Fruit fly (Drosophila melanogaster) whole organism, embryonic: ENCODE measurements around the gene Cep135.
A peak's percentile ranks its signal among the peaks of the same experiment; 100 is the strongest.

Experiments
- Bdp1 ChIP-seq: fragments of 200-800 bp; sonication (Bioruptor generic); optimal IDR thresholded peaks from 3 replicates; lab custom pipeline; 2016; ENCODE audit warnings: missing biosample characterization, missing genetic modification characterization
- Blimp-1 ChIP-seq: fragments of 200-800 bp; sonication (Bioruptor generic); optimal IDR thresholded peaks from 3 replicates; lab custom pipeline; 2018; ENCODE audit warnings: missing biosample characterization, missing genetic modification characterization, mild to moderate bottlenecking, moderate library complexity, missing genetic modification reagents
- CG10209 ChIP-seq: fragments of 200-800 bp; sonication (Bioruptor generic); optimal IDR thresholded peaks from 3 replicates; lab custom pipeline; 2017; ENCODE audit warnings: missing biosample characterization, mild to moderate bottlenecking, missing genetic modification characterization, missing genetic modification reagents
- CG10654 ChIP-seq: fragments of 200-800 bp; sonication (Bioruptor generic); optimal IDR thresholded peaks from 2 replicates; lab custom pipeline; 2016; ENCODE audit warnings: missing biosample characterization, missing genetic modification characterization
- CG12236 ChIP-seq: fragments of 200-800 bp; sonication (Bioruptor generic); optimal IDR thresholded peaks from 2 replicates; lab custom pipeline; 2016; ENCODE audit warnings: missing biosample characterization, missing genetic modification characterization
- CG1233 ChIP-seq: fragments of 200-800 bp; sonication (Bioruptor generic); optimal IDR thresholded peaks from 4 replicates; lab custom pipeline; 2018; ENCODE audit warnings: missing biosample characterization, mild to moderate bottlenecking, missing genetic modification characterization
- CG13123 ChIP-seq: fragments of 200-800 bp; sonication (Bioruptor generic); optimal IDR thresholded peaks from 2 replicates; lab custom pipeline; 2016; ENCODE audit warnings: missing biosample characterization, missing genetic modification characterization
- CG13287 ChIP-seq: fragments of 200-800 bp; sonication (Bioruptor generic); IDR thresholded peaks from 2 replicates; pipeline ENCODE4 v1.3.6; 2022; ENCODE audit warnings: missing biosample characterization, missing genetic modification characterization; ENCODE audit not compliant: partially characterized antibody
- CG15073 ChIP-seq: fragments of 200-800 bp; sonication (Bioruptor generic); optimal IDR thresholded peaks from 2 replicates; lab custom pipeline; 2016; ENCODE audit warnings: missing biosample characterization, missing genetic modification characterization
- CG15696 ChIP-seq: fragments of 200-800 bp; sonication (Bioruptor generic); optimal IDR thresholded peaks from 2 replicates; lab custom pipeline; 2019; ENCODE audit warnings: missing biosample characterization, mild to moderate bottlenecking, missing genetic modification characterization, moderate library complexity
- CG1792 ChIP-seq: fragments of 200-800 bp; sonication (Bioruptor generic); optimal IDR thresholded peaks from 2 replicates; lab custom pipeline; 2016; ENCODE audit warnings: missing biosample characterization, missing genetic modification characterization
- CG2712 ChIP-seq: fragments of 200-800 bp; optimal IDR thresholded peaks from 3 replicates; lab custom pipeline; 2019; ENCODE audit warnings: missing biosample characterization, mild to moderate bottlenecking, missing genetic modification characterization, moderate library complexity
- CG3163 ChIP-seq: fragments of 200-800 bp; sonication (Bioruptor generic); optimal IDR thresholded peaks from 3 replicates; lab custom pipeline; 2016; ENCODE audit warnings: missing biosample characterization, missing genetic modification characterization
- CG3281 ChIP-seq: fragments of 200-800 bp; sonication (Bioruptor generic); optimal IDR thresholded peaks from 3 replicates; lab custom pipeline; 2017; ENCODE audit warnings: missing biosample characterization, mild to moderate bottlenecking, missing genetic modification characterization
- CG34224 ChIP-seq: fragments of 200-800 bp; sonication (Bioruptor generic); IDR thresholded peaks from 3 replicates; pipeline ENCODE4 v1.3.6; 2022; ENCODE audit warnings: missing biosample characterization, missing genetic modification characterization; ENCODE audit not compliant: partially characterized antibody
- CG4282 ChIP-seq: fragments of 200-800 bp; sonication (Bioruptor generic); optimal IDR thresholded peaks from 2 replicates; lab custom pipeline; 2016; ENCODE audit warnings: missing biosample characterization, missing genetic modification characterization
- CG4424 ChIP-seq: fragments of 200-800 bp; sonication (Bioruptor generic); optimal IDR thresholded peaks from 3 replicates; lab custom pipeline; 2016; ENCODE audit warnings: missing biosample characterization, missing genetic modification characterization
- CG6272 ChIP-seq: fragments of 200-800 bp; sonication (Bioruptor generic); IDR thresholded peaks from 2 replicates; pipeline ENCODE4 v1.3.6; 2022; ENCODE audit warnings: missing biosample characterization, missing genetic modification characterization
- CG6813 ChIP-seq: fragments of 200-800 bp; sonication (Bioruptor generic); optimal IDR thresholded peaks from 2 replicates; lab custom pipeline; 2017; ENCODE audit warnings: missing biosample characterization, missing genetic modification characterization, mild to moderate bottlenecking, moderate library complexity, missing genetic modification reagents
- CG7357 ChIP-seq: fragments of 200-800 bp; sonication (Bioruptor generic); IDR thresholded peaks from 3 replicates; pipeline ENCODE4 v1.3.6; 2022; ENCODE audit warnings: missing biosample characterization, missing genetic modification characterization
- CG7786 ChIP-seq: fragments of 200-800 bp; sonication (Bioruptor generic); optimal IDR thresholded peaks from 2 replicates; lab custom pipeline; 2016; ENCODE audit warnings: missing biosample characterization, missing genetic modification characterization
- CG8765 ChIP-seq: fragments of 200-800 bp; sonication (Bioruptor generic); IDR thresholded peaks from 2 replicates; pipeline ENCODE4 v1.3.6; 2022; ENCODE audit warnings: missing biosample characterization, missing genetic modification characterization
- CHES-1-like ChIP-seq: fragments of 200-800 bp; sonication (Bioruptor generic); optimal IDR thresholded peaks from 2 replicates; lab custom pipeline; 2016; ENCODE audit warnings: missing biosample characterization, missing genetic modification characterization
- CkIIα-i1 ChIP-seq: fragments of 200-800 bp; sonication (Bioruptor generic); IDR thresholded peaks from 2 replicates; pipeline ENCODE4 v1.3.6; 2022; ENCODE audit warnings: missing biosample characterization, missing genetic modification characterization
- Drgx ChIP-seq: fragments of 200-800 bp; sonication (Bioruptor generic); IDR thresholded peaks from 2 replicates; pipeline ENCODE4 v1.3.6; 2022; ENCODE audit warnings: missing biosample characterization, missing genetic modification characterization
- Ets65A ChIP-seq: fragments of 200-800 bp; sonication (Bioruptor generic); peaks from one replicate; lab custom pipeline; 2016; ENCODE audit warnings: missing biosample characterization, missing genetic modification characterization
- Fer3 ChIP-seq: fragments of 200-800 bp; sonication (Bioruptor generic); optimal IDR thresholded peaks from 2 replicates; lab custom pipeline; 2018; ENCODE audit warnings: missing biosample characterization, mild to moderate bottlenecking, missing genetic modification characterization, moderate library complexity
- Hand ChIP-seq: fragments of 200-800 bp; sonication (Bioruptor generic); optimal IDR thresholded peaks from 2 replicates; lab custom pipeline; 2017; ENCODE audit warnings: mild to moderate bottlenecking, missing biosample characterization, missing genetic modification reagents, missing genetic modification characterization
- NFAT ChIP-seq: fragments of 200-800 bp; sonication (Bioruptor generic); IDR thresholded peaks from 2 replicates; pipeline ENCODE4 v1.3.6; 2022; ENCODE audit warnings: missing biosample characterization, missing genetic modification characterization
- Nf-YA ChIP-seq: fragments of 200-800 bp; sonication (Bioruptor generic); IDR thresholded peaks from 2 replicates; pipeline ENCODE4 v1.3.6; 2022; ENCODE audit warnings: missing biosample characterization, missing genetic modification characterization
- Poxn ChIP-seq: fragments of 200-800 bp; sonication (Bioruptor generic); IDR thresholded peaks from 2 replicates; pipeline ENCODE4 v1.3.6; 2022; ENCODE audit warnings: missing biosample characterization, missing genetic modification characterization
- Sry-δ ChIP-seq: fragments of 200-800 bp; sonication (Bioruptor generic); optimal IDR thresholded peaks from 2 replicates; lab custom pipeline; 2016; ENCODE audit warnings: missing biosample characterization, missing genetic modification characterization
- cad ChIP-seq: fragments of >200 bp; optimal IDR thresholded peaks from 2 replicates; lab custom pipeline; 2017; ENCODE audit warnings: missing biosample characterization, missing genetic modification characterization
- cato ChIP-seq: fragments of 200-800 bp; sonication (Bioruptor generic); optimal IDR thresholded peaks from 2 replicates; lab custom pipeline; 2016; ENCODE audit warnings: missing biosample characterization, missing genetic modification characterization, borderline replicate concordance
- disco-r ChIP-seq: fragments of 200-800 bp; sonication (Bioruptor generic); optimal IDR thresholded peaks from 2 replicates; lab custom pipeline; 2016; ENCODE audit warnings: missing biosample characterization, missing genetic modification characterization
- dmrt11E ChIP-seq: fragments of 200-800 bp; sonication (Bioruptor generic); optimal IDR thresholded peaks from 3 replicates; lab custom pipeline; 2018; ENCODE audit warnings: missing biosample characterization, mild to moderate bottlenecking, missing genetic modification characterization, moderate library complexity
- esg ChIP-seq: fragments of 200-800 bp; sonication (Bioruptor generic); conservative IDR thresholded peaks from 2 replicates; pipeline ENCODE4 v1.3.6; 2022; ENCODE audit warnings: missing biosample characterization, missing genetic modification characterization
- ftz-f1 ChIP-seq: fragments of 200-800 bp; sonication (Bioruptor generic); optimal IDR thresholded peaks from 2 replicates; lab custom pipeline; 2016; ENCODE audit warnings: missing biosample characterization, missing genetic modification characterization
- gcm ChIP-seq: fragments of 200-800 bp; sonication (Bioruptor generic); optimal IDR thresholded peaks from 2 replicates; lab custom pipeline; 2019; ENCODE audit warnings: missing biosample characterization, mild to moderate bottlenecking, missing genetic modification characterization, moderate library complexity
- h ChIP-seq: fragments of >200 bp; optimal IDR thresholded peaks from 2 replicates; lab custom pipeline; 2017
- inv ChIP-seq: fragments of 200-800 bp; sonication (Bioruptor generic); IDR thresholded peaks from 2 replicates; pipeline ENCODE4 v1.3.6; 2022; ENCODE audit warnings: missing biosample characterization, missing genetic modification characterization; ENCODE audit not compliant: partially characterized antibody
- knrl ChIP-seq: fragments of 200-800 bp; sonication (Bioruptor generic); IDR thresholded peaks from 3 replicates; pipeline ENCODE4 v1.3.6; 2022; ENCODE audit warnings: missing biosample characterization, missing genetic modification characterization; ENCODE audit not compliant: partially characterized antibody
- lmd ChIP-seq: fragments of 200-800 bp; sonication (Bioruptor generic); IDR thresholded peaks from 2 replicates; pipeline ENCODE4 v1.3.6; 2022; ENCODE audit warnings: missing biosample characterization, missing genetic modification characterization
- pho ChIP-seq: fragments of 200-800 bp; sonication (Bioruptor generic); optimal IDR thresholded peaks from 2 replicates; lab custom pipeline; 2016; ENCODE audit warnings: missing biosample characterization, missing genetic modification characterization
- pros ChIP-seq: fragments of 200-800 bp; sonication (Bioruptor generic); optimal IDR thresholded peaks from 3 replicates; lab custom pipeline; 2019; ENCODE audit warnings: missing biosample characterization, mild to moderate bottlenecking, missing genetic modification characterization, moderate library complexity
- schlank ChIP-seq: fragments of 200-800 bp; sonication (Bioruptor generic); optimal IDR thresholded peaks from 2 replicates; lab custom pipeline; 2018; ENCODE audit warnings: missing biosample characterization, mild to moderate bottlenecking, missing genetic modification characterization
- slp2 ChIP-seq: fragments of 200-800 bp; sonication (Bioruptor generic); optimal IDR thresholded peaks from 2 replicates; lab custom pipeline; 2016; ENCODE audit warnings: missing biosample characterization, missing genetic modification characterization
- stc ChIP-seq: fragments of 200-800 bp; sonication (Bioruptor generic); IDR thresholded peaks from 2 replicates; pipeline ENCODE4 v1.3.6; 2022; ENCODE audit warnings: missing biosample characterization, missing genetic modification characterization
- tap ChIP-seq: fragments of 200-800 bp; optimal IDR thresholded peaks from 3 replicates; lab custom pipeline; 2019; ENCODE audit warnings: missing biosample characterization, mild to moderate bottlenecking, missing genetic modification characterization, moderate library complexity
- wek ChIP-seq: fragments of 200-800 bp; sonication (Bioruptor generic); optimal IDR thresholded peaks from 3 replicates; lab custom pipeline; 2018; ENCODE audit warnings: missing biosample characterization, mild to moderate bottlenecking, missing genetic modification characterization, moderate library complexity
- zfh2 ChIP-seq: fragments of 200-800 bp; sonication (Bioruptor generic); optimal IDR thresholded peaks from 2 replicates; lab custom pipeline; 2016; ENCODE audit warnings: missing biosample characterization, missing genetic modification characterization

Gene Cep135

DNA sequence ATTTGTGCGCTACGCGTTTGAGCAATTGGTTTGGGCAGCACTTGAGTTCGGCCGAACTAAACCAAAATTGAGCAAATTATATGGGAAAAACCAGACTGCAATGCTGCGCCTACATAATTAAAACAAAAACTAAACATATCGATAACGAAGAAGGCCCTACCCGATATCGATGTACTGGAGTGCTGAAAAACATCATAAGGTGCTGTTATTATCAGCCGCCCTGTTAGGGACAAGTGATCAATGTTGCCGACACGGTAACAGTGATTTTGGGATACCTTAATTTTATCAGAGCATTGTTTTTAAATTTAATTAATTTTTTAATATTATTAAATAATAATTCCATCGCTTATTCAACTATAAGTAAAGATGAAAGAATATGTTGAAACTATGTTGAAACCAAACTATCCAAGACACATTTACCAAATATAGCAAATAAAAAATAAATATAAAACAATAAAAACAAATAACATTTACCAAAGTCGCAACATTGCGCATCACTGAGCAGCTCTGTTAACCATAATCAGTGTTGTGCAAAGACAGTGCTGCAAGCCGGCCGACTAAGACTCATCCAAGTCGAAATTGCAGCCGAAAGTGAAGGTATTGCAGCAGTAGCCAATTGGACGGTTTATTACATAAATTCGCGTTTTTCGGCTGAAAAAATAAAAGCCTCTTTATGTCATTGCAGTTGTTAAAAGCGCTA lies 21.8 kb upstream of the Cep135 start, which contains the start of the genes sstn, Plp and GlyRS:
sstn (minus strand) TSS at position 131 of the 700 bp plus-strand sequence.
Plp (minus strand) TSS at position 136 of the 700 bp plus-strand sequence.
GlyRS (plus strand) TSS at position 554 of the 700 bp plus-strand sequence.
- TF ChIP-seq cato (GFP tag; lab: Kevin White, UChicago) (no peak), gcm (GFP tag; lab: Kevin White, UChicago) (peak; percentile 22), Poxn (no peak), Sry-δ (GFP tag; lab: Kevin White, UChicago) (peak; percentile 6), CG7786 (GFP tag; lab: Kevin White, UChicago) (no peak), CG6272 (GFP tag; lab: Robert Waterston, UW) (no peak), ftz-f1 (GFP tag; lab: Kevin White, UChicago) (no peak), CG13287 (GFP tag; lab: Robert Waterston, UW) (peak; percentile 50), wek (GFP tag; lab: Kevin White, UChicago) (no peak), disco-r (GFP tag; lab: Kevin White, UChicago) (no peak), CG4424 (GFP tag; lab: Kevin White, UChicago) (peak; percentile 34), dmrt11E (tag; lab: Kevin White, UChicago) (peak; percentile 36), CG12236 (GFP tag; lab: Kevin White, UChicago) (no peak), Blimp-1 (GFP tag; lab: Kevin White, UChicago) (peak; percentile 40), stc (no peak), pho (GFP tag; lab: Kevin White, UChicago) (no peak), CHES-1-like (no peak), CG1233 (GFP tag; lab: Kevin White, UChicago) (no peak), CG1792 (no peak), CG34224 (GFP tag; lab: Robert Waterston, UW) (no peak), pros (GFP tag; lab: Kevin White, UChicago) (peak; percentile 96), CG8765 (GFP tag; lab: Robert Waterston, UW) (no peak), Nf-YA (no peak), CkIIα-i1 (GFP tag; lab: Robert Waterston, UW) (no peak), schlank (tag; lab: Kevin White, UChicago) (no peak), lmd (GFP tag; lab: Robert Waterston, UW) (no peak), cad (GFP tag; lab: Kevin White, UChicago) (no peak), CG6813 (no peak), Bdp1 (GFP tag; lab: Kevin White, UChicago) (no peak), CG3281 (GFP tag; lab: Kevin White, UChicago) (peak; percentile 39), CG10209 (GFP tag; lab: Kevin White, UChicago) (peak; percentile 29), Fer3 (tag; lab: Kevin White, UChicago) (peak; percentile 16), CG15696 (tag; lab: Kevin White, UChicago) (peak; percentile 37), CG7357 (GFP tag; lab: Robert Waterston, UW) (no peak), Drgx (GFP tag; lab: Robert Waterston, UW) (no peak), knrl (no peak), CG2712 (tag; lab: Kevin White, UChicago) (peak; percentile 72), slp2 (GFP tag; lab: Kevin White, UChicago) (no peak), zfh2 (peak; percentile 14), CG13123 (GFP tag; lab: Kevin White, UChicago) (peak; percentile 22), h (lab: Kevin White, UChicago) (no peak), Hand (GFP tag; lab: Kevin White, UChicago) (no peak), esg (GFP tag; lab: Robert Waterston, UW) (no peak), inv (peak; percentile 49), CG4282 (GFP tag; lab: Kevin White, UChicago) (no peak), CG15073 (GFP tag; lab: Kevin White, UChicago) (no peak), CG10654 (peak; percentile 29), Ets65A (GFP tag; lab: Kevin White, UChicago) (peak; percentile 41), CG3163 (no peak), NFAT (no peak), tap (no peak)
